Fruit fly (Drosophila melanogaster): ENCODE measurements around the gene Rbsn-5.
A peak's percentile ranks its signal among the peaks of the same experiment; 100 is the strongest.

The Rbsn-5 gene

dm6 chr2L:8196757-8197530 is 37.3 kb downstream of the Rbsn-5 start, which contains the start of the genes CG8475 and CG8460:
CG8475 (minus strand) TSS chr2L:8196918.
CG8460 (plus strand) TSS chr2L:8197193.
- TF ChIP-seq D (optimal IDR thresholded peaks at IDR 0.05) (no peak), D (GFP tag; optimal IDR thresholded peaks at IDR 0.05) (no peak), CG7928 (GFP tag; optimal IDR thresholded peaks at IDR 0.05) (no peak), gro (GFP tag; optimal IDR thresholded peaks at IDR 0.05) (no peak), sob (GFP tag; IDR thresholded peaks at IDR 0.05) (no peak), C15 (GFP tag; IDR thresholded peaks at IDR 0.05) (no peak), CG3995 (GFP tag; optimal IDR thresholded peaks at IDR 0.05) (peak; percentile 89), YL-1 (GFP tag; optimal IDR thresholded peaks at IDR 0.05) (no peak), CG17361 (GFP tag; IDR thresholded peaks at IDR 0.05) (no peak), CG1832 (GFP tag; optimal IDR thresholded peaks at IDR 0.05) (no peak), CG17186 (GFP tag; optimal IDR thresholded peaks at IDR 0.05) (no peak), Scr (GFP tag; IDR thresholded peaks at IDR 0.05; ENCODE audit: partially characterized antibody) (peak; percentile 41), wor (GFP tag; IDR thresholded peaks at IDR 0.05) (no peak), pzg (GFP tag; optimal IDR thresholded peaks at IDR 0.05) (peak; percentile 57), CG18599 (GFP tag; optimal IDR thresholded peaks at IDR 0.05) (no peak), CrebB (tag; optimal IDR thresholded peaks at IDR 0.05) (no peak), Hr39 (optimal IDR thresholded peaks at IDR 0.05) (no peak), CG3407 (GFP tag; optimal IDR thresholded peaks at IDR 0.05) (no peak), BEAF-32 (GFP tag; optimal IDR thresholded peaks at IDR 0.05) (peak; percentile 45), CG18619 (GFP tag; optimal IDR thresholded peaks at IDR 0.05) (no peak), ash1 (GFP tag; optimal IDR thresholded peaks at IDR 0.05) (no peak), Dll (GFP tag; IDR thresholded peaks at IDR 0.05; ENCODE audit: partially characterized antibody) (peak; percentile 45; the same call in 1 of the 4 replicates), CG6654 (GFP tag; optimal IDR thresholded peaks at IDR 0.05) (no peak), Xrp1 (GFP tag; IDR thresholded peaks at IDR 0.05) (no peak), Bdp1 (GFP tag; optimal IDR thresholded peaks at IDR 0.05) (no peak), CG18764 (GFP tag; optimal IDR thresholded peaks at IDR 0.05) (no peak), dimm (GFP tag; IDR thresholded peaks at IDR 0.05) (no peak), pros (GFP tag; optimal IDR thresholded peaks at IDR 0.05) (no peak), CG10366 (GFP tag; IDR thresholded peaks at IDR 0.05) (no peak), CG17912 (GFP tag; optimal IDR thresholded peaks at IDR 0.05) (no peak), CG4328 (GFP tag; optimal IDR thresholded peaks at IDR 0.05) (no peak), Hr51 (GFP tag; optimal IDR thresholded peaks at IDR 0.05) (no peak), da (GFP tag; optimal IDR thresholded peaks at IDR 0.05) (no peak), CG2116 (GFP tag; optimal IDR thresholded peaks at IDR 0.05) (peak; percentile 50), Lim3 (GFP tag; IDR thresholded peaks at IDR 0.05) (no peak), ind (GFP tag; optimal IDR thresholded peaks at IDR 0.05) (no peak), emc (GFP tag; optimal IDR thresholded peaks at IDR 0.05) (no peak), scrt (GFP tag; optimal IDR thresholded peaks at IDR 0.05) (no peak), Dp (GFP tag; optimal IDR thresholded peaks at IDR 0.05) (peak; percentile 91), CoRest (tag; optimal IDR thresholded peaks at IDR 0.05) (no peak), sqz (GFP tag; optimal IDR thresholded peaks at IDR 0.05) (peak; percentile 97), CG4730 (GFP tag; IDR thresholded peaks at IDR 0.05) (no peak), onecut (GFP tag; IDR thresholded peaks at IDR 0.05) (peak; percentile 51), Ravus (GFP tag; IDR thresholded peaks at IDR 0.05) (no peak), bab2 (GFP tag; optimal IDR thresholded peaks at IDR 0.05) (no peak), lab (GFP tag; optimal IDR thresholded peaks at IDR 0.05) (no peak), chn (GFP tag; optimal IDR thresholded peaks at IDR 0.05) (no peak), her (GFP tag; optimal IDR thresholded peaks at IDR 0.05) (no peak), Bgb (GFP tag; IDR thresholded peaks at IDR 0.05; ENCODE audit: partially characterized antibody) (no peak), ems (GFP tag; optimal IDR thresholded peaks at IDR 0.05) (no peak)

Data from whole organism, embryonic.